Worm (Caenorhabditis elegans) whole organism, young adult: ENCODE measurements around the gene nhr-193.
"Not testable (repeated sequence)": the region's sequence is repeated elsewhere in the genome, so short reads cannot be mapped to it uniquely, and the experiment has no call there.

Experiments
- B0035.1 ChIP-seq: sonication (generic microtip); optimal IDR thresholded peaks from 2 replicates; lab custom pipeline; 2016; ENCODE audit warnings: missing genetic modification characterization, mild to moderate bottlenecking, missing compliant biosample characterization, missing genotype, missing genetic modification reagents
- F23B12.7 ChIP-seq: sonication (generic microtip); optimal IDR thresholded peaks from 2 replicates; lab custom pipeline; 2017; ENCODE audit warnings: missing genetic modification characterization, mild to moderate bottlenecking, missing compliant biosample characterization, antibody characterized with exemption, moderate library complexity; ENCODE audit not compliant: insufficient read depth
- F33H1.4 ChIP-seq: fragments of 200-800 bp; sonication (Bioruptor generic); IDR thresholded peaks from 2 replicates; pipeline ENCODE4 v1.3.6; 2022; ENCODE audit warnings: missing genetic modification reagents, missing genetic modification characterization, missing compliant biosample characterization
- Y56A3A.18 ChIP-seq: fragments of 200-800 bp; sonication (Bioruptor generic); IDR thresholded peaks from 2 replicates; pipeline ENCODE4 v1.3.6; 2022; ENCODE audit warnings: missing genetic modification reagents, missing genetic modification characterization, missing compliant biosample characterization
- Y67H2A.10 ChIP-seq: fragments of 200-800 bp; sonication (Bioruptor generic); conservative IDR thresholded peaks from 2 replicates; pipeline ENCODE4 v1.3.6; 2022; ENCODE audit warnings: missing genetic modification reagents, missing genetic modification characterization, missing compliant biosample characterization
- Y95B8A.8 ChIP-seq: fragments of 200-800 bp; sonication (Bioruptor generic); IDR thresholded peaks from 2 replicates; pipeline ENCODE4 v1.3.6; 2022; ENCODE audit warnings: missing genetic modification reagents, missing genetic modification characterization, missing compliant biosample characterization
- ZK185.1 ChIP-seq: sonication (generic microtip); optimal IDR thresholded peaks from 2 replicates; lab custom pipeline; 2016; ENCODE audit warnings: mild to moderate bottlenecking, missing genetic modification characterization, missing compliant biosample characterization; ENCODE audit not compliant: poor library complexity, severe bottlenecking
- aptf-2 ChIP-seq: fragments of 200-800 bp; sonication (Bioruptor generic); conservative IDR thresholded peaks from 2 replicates; pipeline ENCODE4 v1.3.6; 2022; ENCODE audit warnings: missing genetic modification reagents, missing genetic modification characterization, missing compliant biosample characterization
- athp-1 ChIP-seq: sonication (generic microtip); optimal IDR thresholded peaks from 2 replicates; lab custom pipeline; 2017; ENCODE audit warnings: mild to moderate bottlenecking, missing genetic modification characterization, missing compliant biosample characterization
- attf-3 ChIP-seq: fragments of 200-800 bp; sonication (Bioruptor generic); conservative IDR thresholded peaks from 2 replicates; pipeline ENCODE4 v1.3.6; 2022; ENCODE audit warnings: missing genetic modification reagents, missing genetic modification characterization, missing compliant biosample characterization
- attf-6 ChIP-seq: fragments of 200-800 bp; sonication (Bioruptor generic); IDR thresholded peaks from 2 replicates; pipeline ENCODE4 v1.3.6; 2022; ENCODE audit warnings: missing genetic modification reagents, missing genetic modification characterization, missing compliant biosample characterization
- ceh-40 ChIP-seq: fragments of 200-800 bp; sonication (Bioruptor generic); IDR thresholded peaks from 2 replicates; pipeline ENCODE4 v1.3.6; 2022; ENCODE audit warnings: missing genetic modification characterization, missing compliant biosample characterization
- chd-7 ChIP-seq: sonication (generic microtip); optimal IDR thresholded peaks from 2 replicates; lab custom pipeline; 2016; ENCODE audit warnings: mild to moderate bottlenecking, missing genetic modification characterization, moderate library complexity, missing compliant biosample characterization
- egl-44 ChIP-seq: fragments of 200-800 bp; sonication (Bioruptor generic); IDR thresholded peaks from 2 replicates; pipeline ENCODE4 v1.3.6; 2022; ENCODE audit warnings: missing genetic modification reagents, missing genetic modification characterization, missing compliant biosample characterization
- ekl-4 ChIP-seq: fragments of 200-800 bp; sonication (Bioruptor generic); IDR thresholded peaks from 2 replicates; pipeline ENCODE4 v1.3.6; 2022; ENCODE audit warnings: missing genetic modification reagents, missing genetic modification characterization, missing compliant biosample characterization
- ets-4 ChIP-seq: fragments of 200-800 bp; sonication (Bioruptor generic); optimal IDR thresholded peaks from 2 replicates; lab custom pipeline; 2018; ENCODE audit warnings: mild to moderate bottlenecking, missing genetic modification characterization, missing compliant biosample characterization
- him-1 ChIP-seq: sonication (generic microtip); optimal IDR thresholded peaks from 2 replicates; lab custom pipeline; 2016; ENCODE audit warnings: missing genotype, missing genetic modification reagents, missing genetic modification characterization, missing compliant biosample characterization
- lag-1 ChIP-seq: fragments of 200-800 bp; sonication (Bioruptor generic); IDR thresholded peaks from 2 replicates; pipeline ENCODE4 v1.3.6; 2022; ENCODE audit warnings: missing genetic modification reagents, missing genetic modification characterization, missing compliant biosample characterization
- let-607 ChIP-seq, 2 experiments: fragments of 200-800 bp in 1 of 2; sonication (Bioruptor generic) in 1 of 2; sonication (generic microtip) in 1 of 2; optimal IDR thresholded peaks; 2 replicates each; lab custom pipeline; 2016 to 2018; ENCODE audit warnings: mild to moderate bottlenecking in 2 of 2, missing compliant biosample characterization in 2 of 2, missing genetic modification characterization in 2 of 2, moderate library complexity in 2 of 2, missing genotype in 1 of 2
- lin-40 ChIP-seq: sonication (generic microtip); optimal IDR thresholded peaks from 2 replicates; lab custom pipeline; 2016; ENCODE audit warnings: missing genetic modification characterization, mild to moderate bottlenecking, missing compliant biosample characterization, missing genotype, missing genetic modification reagents
- lir-1 ChIP-seq: fragments of 200-800 bp; sonication (Bioruptor generic); conservative IDR thresholded peaks from 2 replicates; pipeline ENCODE4 v1.3.6; 2022; ENCODE audit warnings: missing genetic modification reagents, missing genetic modification characterization, missing compliant biosample characterization
- lsy-27 ChIP-seq: sonication (generic microtip); optimal IDR thresholded peaks from 2 replicates; lab custom pipeline; 2017; ENCODE audit warnings: missing genetic modification characterization, mild to moderate bottlenecking, missing compliant biosample characterization, antibody characterized with exemption, missing genotype, borderline replicate concordance; ENCODE audit not compliant: insufficient read depth
- mcd-1 ChIP-seq: fragments of 200-800 bp; sonication (Bioruptor generic); IDR thresholded peaks from 2 replicates; pipeline ENCODE4 v1.3.6; 2022; ENCODE audit warnings: missing genetic modification reagents, missing genetic modification characterization, missing compliant biosample characterization
- mes-4 ChIP-seq: sonication (generic microtip); optimal IDR thresholded peaks from 2 replicates; lab custom pipeline; 2016; ENCODE audit warnings: missing genotype, missing genetic modification characterization, missing compliant biosample characterization
- mxl-1 ChIP-seq: sonication (generic microtip); optimal IDR thresholded peaks from 2 replicates; lab custom pipeline; 2016; ENCODE audit warnings: missing genetic modification characterization, missing compliant biosample characterization
- nfya-1 ChIP-seq: sonication (generic microtip); optimal IDR thresholded peaks from 2 replicates; lab custom pipeline; 2017; ENCODE audit warnings: antibody characterized with exemption, missing compliant biosample characterization, missing genetic modification characterization, borderline replicate concordance; ENCODE audit not compliant: insufficient read depth
- nfyb-1 ChIP-seq: fragments of 200-800 bp; sonication (Bioruptor generic); IDR thresholded peaks from 2 replicates; pipeline ENCODE4 v1.3.6; 2022; ENCODE audit warnings: missing genetic modification reagents, missing genetic modification characterization, missing compliant biosample characterization
- nhr-120 ChIP-seq: fragments of 200-800 bp; sonication (Bioruptor generic); IDR thresholded peaks from 2 replicates; pipeline ENCODE4 v1.3.6; 2022; ENCODE audit warnings: missing genetic modification characterization, missing compliant biosample characterization
- nhr-80 ChIP-seq: sonication (generic microtip); optimal IDR thresholded peaks from 2 replicates; lab custom pipeline; 2016; ENCODE audit warnings: missing genetic modification characterization, missing compliant biosample characterization
- nhr-90 ChIP-seq: sonication (generic microtip); optimal IDR thresholded peaks from 2 replicates; lab custom pipeline; 2016; ENCODE audit warnings: missing genotype, mild to moderate bottlenecking, missing genetic modification characterization, missing compliant biosample characterization
- pbrm-1 ChIP-seq: fragments of 200-800 bp; sonication (Bioruptor generic); IDR thresholded peaks from 2 replicates; pipeline ENCODE4 v1.3.6; 2022; ENCODE audit warnings: missing genetic modification reagents, missing genetic modification characterization, missing compliant biosample characterization
- rcor-1 ChIP-seq: fragments of 200-800 bp; sonication (Bioruptor generic); IDR thresholded peaks from 2 replicates; pipeline ENCODE4 v1.3.6; 2022; ENCODE audit warnings: missing genetic modification reagents, missing genetic modification characterization, missing compliant biosample characterization
- rec-8 ChIP-seq, 2 experiments: sonication (generic microtip); optimal IDR thresholded peaks; 2 replicates each; lab custom pipeline; 2016; ENCODE audit warnings: mild to moderate bottlenecking in 2 of 2, missing genetic modification characterization in 2 of 2, missing genetic modification reagents in 2 of 2, missing genotype in 2 of 2, missing biosample characterization in 1 of 2, missing compliant biosample characterization in 1 of 2, moderate library complexity in 1 of 2
- rpc-1 ChIP-seq, 2 experiments: fragments of 150-350 bp in 1 of 2; sonication (generic microtip) in 1 of 2; optimal IDR thresholded peaks; 2 replicates each; lab custom pipeline; 2014 to 2018; ENCODE audit warnings: missing biosample characterization in 1 of 2, missing genetic modification characterization in 1 of 2, missing genetic modification reagents in 1 of 2, missing genotype in 1 of 2
- snpc-4 ChIP-seq, 5 experiments: fragments of 150-350 bp in 1 of 5; sonication (generic microtip) in 4 of 5; optimal IDR thresholded peaks; 2 replicates each; lab custom pipeline; 2014 to 2018; ENCODE audit warnings: missing genetic modification characterization in 5 of 5, missing biosample characterization in 3 of 5, antibody characterized with exemption in 2 of 5, mild to moderate bottlenecking in 2 of 5, missing compliant biosample characterization in 2 of 5, missing genotype in 2 of 5, moderate library complexity in 2 of 5, missing genetic modification reagents in 1 of 5
- tbp1 ChIP-seq: fragments of 200-800 bp; sonication (Bioruptor generic); optimal IDR thresholded peaks from 2 replicates; lab custom pipeline; 2018; ENCODE audit warnings: mild to moderate bottlenecking, missing genetic modification characterization, missing compliant biosample characterization
- tlf-1 ChIP-seq: fragments of 200-800 bp; sonication (Bioruptor generic); optimal IDR thresholded peaks from 2 replicates; lab custom pipeline; 2018; ENCODE audit warnings: mild to moderate bottlenecking, missing genetic modification characterization, missing compliant biosample characterization
- zim-3 ChIP-seq: sonication (generic microtip); optimal IDR thresholded peaks from 2 replicates; lab custom pipeline; 2017; ENCODE audit warnings: mild to moderate bottlenecking, missing genetic modification characterization, moderate library complexity, missing compliant biosample characterization
- ztf-18 ChIP-seq: sonication (generic microtip); optimal IDR thresholded peaks from 2 replicates; lab custom pipeline; 2016; ENCODE audit warnings: missing genotype, mild to moderate bottlenecking, missing genetic modification characterization, missing compliant biosample characterization

nhr-193 gene

ce11 chrV:16333412-16333811 is 8.7 kb upstream of the nhr-193 start, which contains the start of gene srh-167:
srh-167 (plus strand) TSS chrV:16333712.
- TF ChIP-seq F33H1.4 (GFP tag; lab: Robert Waterston, UW) (no peak), tlf-1 (GFP tag; lab: Kevin White, UChicago) (no peak), mcd-1 (GFP tag; lab: Robert Waterston, UW) (no peak), lag-1 (GFP tag; lab: Robert Waterston, UW) (no peak), nfya-1 (no peak), Y67H2A.10 (GFP tag; lab: Robert Waterston, UW) (no peak), ZK185.1 (tag; lab: Kevin White, UChicago) (no peak)
- TF ChIP-seq, all 124 proteins: peak for 0

- TF ChIP-seq F33H1.4 (GFP tag; lab: Robert Waterston, UW) (no peak), him-1 (tag; lab: Kevin White, UChicago) (no peak), zim-3 (tag; lab: Kevin White, UChicago) (no peak), pbrm-1 (GFP tag; lab: Robert Waterston, UW) (no peak), nfya-1 (no peak), nhr-90 (tag; lab: Kevin White, UChicago) (no peak), aptf-2 (GFP tag; lab: Robert Waterston, UW) (no peak), tlf-1 (GFP tag; lab: Kevin White, UChicago) (no peak), lag-1 (GFP tag; lab: Robert Waterston, UW) (no peak), ets-4 (GFP tag; lab: Kevin White, UChicago) (no peak), attf-3 (no peak), lin-40 (tag; lab: Kevin White, UChicago) (no peak), mes-4 (tag; lab: Kevin White, UChicago) (no peak), Y56A3A.18 (GFP tag; lab: Robert Waterston, UW) (no peak), nhr-120 (GFP tag; lab: Robert Waterston, UW) (no peak), lir-1 (no peak), lsy-27 (no peak), chd-7 (tag; lab: Kevin White, UChicago) (no peak), rcor-1 (GFP tag; lab: Robert Waterston, UW) (no peak)
Measured at ce11 chrV:16336326-16336725, 5.8 kb upstream of the nhr-193 start, which contains the start of gene srw-87. srw-87 (plus strand) TSS chrV:16336626.

ce11 chrV:16338287-16339092 is 3.6 kb upstream of the nhr-193 start, which contains the start of gene slc-9B.2:
slc-9B.2 (plus strand) TSS chrV:16339042.
- TF ChIP-seq attf-6 (GFP tag; lab: Robert Waterston, UW) (peak; percentile 76; the same call in 1 of the 2 replicates), ztf-18 (tag; lab: Kevin White, UChicago) (peak; percentile 60), athp-1 (peak; percentile 11), egl-44 (0 out of 2 replicates have a peak, but pooled peaks have one; percentile 31), rec-8 (tag; optimal IDR thresholded peaks at IDR 0.05; lab: Kevin White, UChicago) (peak in 1 of 2 experiments; percentile 11), rpc-1 (optimal IDR thresholded peaks at IDR 0.05; lab: Kevin White, UChicago) (peak; percentile 63), rpc-1 (tag; optimal IDR thresholded peaks at IDR 0.05; lab: Kevin White, UChicago) (peak; percentile 80), F23B12.7 (tag; lab: Kevin White, UChicago) (peak; percentile 40), tlf-1 (GFP tag; lab: Kevin White, UChicago) (peak; percentile 21), nfyb-1 (peak; percentile 82), zim-3 (tag; lab: Kevin White, UChicago) (peak; percentile 53), chd-7 (tag; lab: Kevin White, UChicago) (peak; percentile 23), ceh-40 (GFP tag; lab: Robert Waterston, UW) (peak; percentile 34; the same call in 1 of the 2 replicates), nhr-80 (tag; lab: Kevin White, UChicago) (peak; percentile 69), mxl-1 (tag; lab: Kevin White, UChicago) (peak; percentile 16), nhr-90 (tag; lab: Kevin White, UChicago) (peak; percentile 41), lin-40 (tag; lab: Kevin White, UChicago) (peak; percentile 25), Y95B8A.8 (GFP tag; lab: Robert Waterston, UW) (0 out of 2 replicates have a peak, but pooled peaks have one; percentile 11), tbp1 (GFP tag; lab: Kevin White, UChicago) (peak; percentile 85), let-607 (tag; optimal IDR thresholded peaks at IDR 0.05; lab: Kevin White, UChicago) (peak in 1 of 2 experiments; percentile 24), ekl-4 (peak; percentile 66), Y56A3A.18 (GFP tag; lab: Robert Waterston, UW) (peak; percentile 60; the same call in 1 of the 2 replicates), pbrm-1 (GFP tag; lab: Robert Waterston, UW) (peak; percentile 62; the same call in 1 of the 2 replicates), snpc-4 (tag; optimal IDR thresholded peaks at IDR 0.05; lab: Kevin White, UChicago) (peak; percentile 7 to 77 (median 42)), B0035.1 (peak; percentile 25)
- TF ChIP-seq snpc-4 (GFP tag; optimal IDR thresholded peaks at IDR 0.05; lab: Kevin White, UChicago) = not testable (repeated sequence)
